Fruit fly (Drosophila melanogaster): ENCODE results near the gene CG32988.

The CG32988 gene

dm6 chr2L:8852235-8852634, 12.4 kb upstream of the CG32988 start (continued):
- peak; percentile 12 for TF ChIP-seq exex (tag; optimal IDR thresholded peaks at IDR 0.05)
- no peak for TF ChIP-seq CG11696 (GFP tag; IDR thresholded peaks at IDR 0.05)
- TF ChIP-seq ato (GFP tag; IDR thresholded peaks at IDR 0.05; ENCODE audit: partially characterized antibody), result no peak
- peak; percentile 86 for TF ChIP-seq Xrp1 (GFP tag; IDR thresholded peaks at IDR 0.05)
- TF ChIP-seq YL-1 (GFP tag; optimal IDR thresholded peaks at IDR 0.05), result peak; percentile 66
- peak; percentile 18 for TF ChIP-seq CG12659 (GFP tag; optimal IDR thresholded peaks at IDR 0.05)
- peak; percentile 77 for TF ChIP-seq Spps (tag; optimal IDR thresholded peaks at IDR 0.05)
- peak; percentile 16 for TF ChIP-seq CG18476 (GFP tag; optimal IDR thresholded peaks at IDR 0.05)
- peak; percentile 49 for TF ChIP-seq CG18764 (GFP tag; optimal IDR thresholded peaks at IDR 0.05)
- TF ChIP-seq disco-r (GFP tag; optimal IDR thresholded peaks at IDR 0.05), result peak; percentile 32
- peak; percentile 63 for TF ChIP-seq Mes4 (GFP tag; optimal IDR thresholded peaks at IDR 0.05)
- TF ChIP-seq CG1602 (GFP tag; optimal IDR thresholded peaks at IDR 0.05), result peak; percentile 21
- peak; percentile 18 for TF ChIP-seq HLH54F (GFP tag; optimal IDR thresholded peaks at IDR 0.05)
- peak; percentile 66 for TF ChIP-seq salm (tag; optimal IDR thresholded peaks at IDR 0.05)
- peak; percentile 82 for TF ChIP-seq CG2875 (GFP tag; optimal IDR thresholded peaks at IDR 0.05)
- TF ChIP-seq CrebB (tag; optimal IDR thresholded peaks at IDR 0.05), result peak; percentile 73
- no peak for TF ChIP-seq CG12942 (GFP tag; optimal IDR thresholded peaks at IDR 0.05)
- TF ChIP-seq CG17912 (GFP tag; optimal IDR thresholded peaks at IDR 0.05), result peak; percentile 65
- peak; percentile 51; the same call in 1 of the 2 replicates for TF ChIP-seq stc (GFP tag; IDR thresholded peaks at IDR 0.05)
- no peak for TF ChIP-seq h (optimal IDR thresholded peaks at IDR 0.05)
- peak; percentile 15 for TF ChIP-seq CG4854 (GFP tag; optimal IDR thresholded peaks at IDR 0.05)
- TF ChIP-seq CTCF (GFP tag; optimal IDR thresholded peaks at IDR 0.05), result peak; percentile 13
- peak; percentile 95 for TF ChIP-seq kni (GFP tag; optimal IDR thresholded peaks at IDR 0.05)
- TF ChIP-seq sd (tag; optimal IDR thresholded peaks at IDR 0.05), result peak; percentile 10
- TF ChIP-seq Vsx1 (GFP tag; optimal IDR thresholded peaks at IDR 0.05), result peak; percentile 88
- TF ChIP-seq fd102C (GFP tag; optimal IDR thresholded peaks at IDR 0.05), result peak; percentile 94
- peak in 1 of 2 experiments; percentile 93 for TF ChIP-seq Hr78 (GFP tag; optimal IDR thresholded peaks at IDR 0.05)
- TF ChIP-seq dpn (GFP tag; optimal IDR thresholded peaks at IDR 0.05), result peak; percentile 20 to 24
- no peak for TF ChIP-seq MBD-R2 (GFP tag; IDR thresholded peaks at IDR 0.05)
- no peak for TF ChIP-seq ssp (GFP tag; IDR thresholded peaks at IDR 0.05)
- TF ChIP-seq so (GFP tag; IDR thresholded peaks at IDR 0.05), result peak; percentile 76; the same call in 1 of the 3 replicates
- TF ChIP-seq cg (GFP tag; optimal IDR thresholded peaks at IDR 0.05), result peak; percentile 12
- peak; percentile 28 for TF ChIP-seq CG31388 (GFP tag; optimal IDR thresholded peaks at IDR 0.05)
- peak; percentile 83 for TF ChIP-seq CG3407 (GFP tag; optimal IDR thresholded peaks at IDR 0.05)
- TF ChIP-seq dmrt99B (tag; optimal IDR thresholded peaks at IDR 0.05), result peak; percentile 46
- peak; percentile 76 for TF ChIP-seq CG4360 (GFP tag; IDR thresholded peaks at IDR 0.05)
- TF ChIP-seq ci (GFP tag; IDR thresholded peaks at IDR 0.05), result peak; percentile 72
- no peak for TF ChIP-seq CG32772 (GFP tag; IDR thresholded peaks at IDR 0.05)
- TF ChIP-seq chn (GFP tag; optimal IDR thresholded peaks at IDR 0.05), result no peak
- peak; percentile 51; the same call in 1 of the 3 replicates for TF ChIP-seq z (GFP tag; IDR thresholded peaks at IDR 0.05)
- TF ChIP-seq CG18011 (GFP tag; optimal IDR thresholded peaks at IDR 0.05), result no peak
- peak; percentile 62 for TF ChIP-seq bab2 (GFP tag; optimal IDR thresholded peaks at IDR 0.05)
- TF ChIP-seq Aef1 (GFP tag; IDR thresholded peaks at IDR 0.05), result no peak
- peak; percentile 38 for TF ChIP-seq Fer1 (GFP tag; optimal IDR thresholded peaks at IDR 0.05)
- peak; percentile 20 for TF ChIP-seq pfk (GFP tag; optimal IDR thresholded peaks at IDR 0.05)
- TF ChIP-seq CG9932 (GFP tag; IDR thresholded peaks at IDR 0.05), result no peak
- TF ChIP-seq H15 (GFP tag; IDR thresholded peaks at IDR 0.05), result no peak
- TF ChIP-seq hkb (optimal IDR thresholded peaks at IDR 0.05), result no peak
- TF ChIP-seq hkb (GFP tag; IDR thresholded peaks at IDR 0.05), result peak; percentile 62; the same call in 1 of the 2 replicates
- no peak for TF ChIP-seq Mrtf (GFP tag; IDR thresholded peaks at IDR 0.05)
- peak; percentile 30 for TF ChIP-seq Neu2 (GFP tag; optimal IDR thresholded peaks at IDR 0.05; ENCODE audit: borderline replicate concordance)
- peak; percentile 56 for TF ChIP-seq CG11723 (GFP tag; optimal IDR thresholded peaks at IDR 0.05)
